Worm (Caenorhabditis elegans) whole organism, young adult: Measurements from ENCODE around the gene F59A1.18.

ENCODE experiments used
- B0019.2 ChIP-seq: fragments of 200-800 bp; sonication (Bioruptor generic); conservative IDR thresholded peaks from 2 replicates; pipeline ENCODE4 v1.3.6; 2022; ENCODE audit warnings: missing genetic modification reagents, missing genetic modification characterization, missing compliant biosample characterization
- B0035.1 ChIP-seq: sonication (generic microtip); optimal IDR thresholded peaks from 2 replicates; lab custom pipeline; 2016; ENCODE audit warnings: missing genetic modification characterization, mild to moderate bottlenecking, missing compliant biosample characterization, missing genotype, missing genetic modification reagents
- C06A6.2 ChIP-seq: fragments of 200-800 bp; sonication (Bioruptor generic); conservative IDR thresholded peaks from 2 replicates; pipeline ENCODE4 v1.3.6; 2022; ENCODE audit warnings: missing genetic modification characterization, missing compliant biosample characterization
- F23B12.7 ChIP-seq: sonication (generic microtip); optimal IDR thresholded peaks from 2 replicates; lab custom pipeline; 2017; ENCODE audit warnings: missing genetic modification characterization, mild to moderate bottlenecking, missing compliant biosample characterization, antibody characterized with exemption, moderate library complexity; ENCODE audit not compliant: insufficient read depth
- K12H6.12 ChIP-seq: fragments of 200-800 bp; sonication (Bioruptor generic); optimal IDR thresholded peaks from 2 replicates; lab custom pipeline; 2018; ENCODE audit warnings: mild to moderate bottlenecking, missing genetic modification characterization, missing compliant biosample characterization
- T07F8.4 ChIP-seq: sonication (generic microtip); optimal IDR thresholded peaks from 2 replicates; lab custom pipeline; 2016; ENCODE audit warnings: mild to moderate bottlenecking, missing genetic modification characterization, moderate library complexity, missing compliant biosample characterization
- T26A5.8 ChIP-seq: sonication (generic microtip); optimal IDR thresholded peaks from 2 replicates; lab custom pipeline; 2016; ENCODE audit warnings: missing genetic modification characterization, missing compliant biosample characterization
- Y95B8A.8 ChIP-seq: fragments of 200-800 bp; sonication (Bioruptor generic); IDR thresholded peaks from 2 replicates; pipeline ENCODE4 v1.3.6; 2022; ENCODE audit warnings: missing genetic modification reagents, missing genetic modification characterization, missing compliant biosample characterization
- ZK185.1 ChIP-seq: sonication (generic microtip); optimal IDR thresholded peaks from 2 replicates; lab custom pipeline; 2016; ENCODE audit warnings: mild to moderate bottlenecking, missing genetic modification characterization, missing compliant biosample characterization; ENCODE audit not compliant: poor library complexity, severe bottlenecking
- bed-2 ChIP-seq: fragments of 200-800 bp; sonication (Bioruptor generic); IDR thresholded peaks from 2 replicates; pipeline ENCODE4 v1.3.6; 2022; ENCODE audit warnings: missing genetic modification reagents, missing genetic modification characterization, missing compliant biosample characterization
- ceh-100 ChIP-seq: fragments of 200-800 bp; sonication (Bioruptor generic); IDR thresholded peaks from 2 replicates; pipeline ENCODE4 v1.3.6; 2022; ENCODE audit warnings: missing genetic modification reagents, missing genetic modification characterization, missing compliant biosample characterization
- chd-7 ChIP-seq: sonication (generic microtip); optimal IDR thresholded peaks from 2 replicates; lab custom pipeline; 2016; ENCODE audit warnings: mild to moderate bottlenecking, missing genetic modification characterization, moderate library complexity, missing compliant biosample characterization
- dpff-1 ChIP-seq: sonication (generic microtip); optimal IDR thresholded peaks from 2 replicates; lab custom pipeline; 2017; ENCODE audit warnings: mild to moderate bottlenecking, missing genetic modification characterization, missing compliant biosample characterization
- dpl-1 ChIP-seq: fragments of 150-350 bp; optimal IDR thresholded peaks from 2 replicates; lab custom pipeline; 2014; ENCODE audit warnings: missing biosample characterization, missing genetic modification reagents, missing genetic modification characterization
- egrh-3 ChIP-seq: fragments of 200-800 bp; sonication (Bioruptor generic); IDR thresholded peaks from 2 replicates; pipeline ENCODE4 v1.3.6; 2022; ENCODE audit warnings: missing genetic modification reagents, missing genetic modification characterization, missing compliant biosample characterization
- ekl-4 ChIP-seq: fragments of 200-800 bp; sonication (Bioruptor generic); IDR thresholded peaks from 2 replicates; pipeline ENCODE4 v1.3.6; 2022; ENCODE audit warnings: missing genetic modification reagents, missing genetic modification characterization, missing compliant biosample characterization
- ets-4 ChIP-seq: fragments of 200-800 bp; sonication (Bioruptor generic); optimal IDR thresholded peaks from 2 replicates; lab custom pipeline; 2018; ENCODE audit warnings: mild to moderate bottlenecking, missing genetic modification characterization, missing compliant biosample characterization
- gei-17 ChIP-seq: fragments of 200-800 bp; sonication (Bioruptor generic); optimal IDR thresholded peaks from 2 replicates; lab custom pipeline; 2018; ENCODE audit warnings: mild to moderate bottlenecking, missing genetic modification characterization, missing compliant biosample characterization
- hlh-12 ChIP-seq: sonication (generic microtip); optimal IDR thresholded peaks from 2 replicates; lab custom pipeline; 2016; ENCODE audit warnings: missing genetic modification characterization, missing compliant biosample characterization
- hmg-1.2 ChIP-seq: fragments of 200-800 bp; sonication (Bioruptor generic); IDR thresholded peaks from 2 replicates; pipeline ENCODE4 v1.3.6; 2022; ENCODE audit warnings: missing genetic modification reagents, missing genetic modification characterization, missing compliant biosample characterization
- hsf-1 ChIP-seq: fragments of 200-800 bp; sonication (Bioruptor generic); IDR thresholded peaks from 2 replicates; pipeline ENCODE4 v1.3.6; 2022; ENCODE audit warnings: missing genetic modification reagents, missing genetic modification characterization, missing compliant biosample characterization
- lag-1 ChIP-seq: fragments of 200-800 bp; sonication (Bioruptor generic); IDR thresholded peaks from 2 replicates; pipeline ENCODE4 v1.3.6; 2022; ENCODE audit warnings: missing genetic modification reagents, missing genetic modification characterization, missing compliant biosample characterization
- let-607 ChIP-seq, 2 experiments: fragments of 200-800 bp in 1 of 2; sonication (Bioruptor generic) in 1 of 2; sonication (generic microtip) in 1 of 2; optimal IDR thresholded peaks; 2 replicates each; lab custom pipeline; 2016 to 2018; ENCODE audit warnings: mild to moderate bottlenecking in 2 of 2, missing compliant biosample characterization in 2 of 2, missing genetic modification characterization in 2 of 2, moderate library complexity in 2 of 2, missing genotype in 1 of 2
- lin-26 ChIP-seq: fragments of 200-800 bp; sonication (Bioruptor generic); IDR thresholded peaks from 2 replicates; pipeline ENCODE4 v1.3.6; 2022; ENCODE audit warnings: missing genetic modification reagents, missing genetic modification characterization, missing compliant biosample characterization
- lin-35 ChIP-seq, 3 experiments: fragments of 150-350 bp in 2 of 3; sonication (generic microtip) in 1 of 3; optimal IDR thresholded peaks; 2 replicates each; lab custom pipeline; 2014 to 2018; ENCODE audit warnings: missing biosample characterization in 3 of 3, missing genetic modification characterization in 3 of 3, missing genetic modification reagents in 3 of 3
- lin-54 ChIP-seq: fragments of 200-800 bp; sonication (Bioruptor generic); optimal IDR thresholded peaks from 2 replicates; lab custom pipeline; 2018; ENCODE audit warnings: mild to moderate bottlenecking, missing genetic modification characterization, missing compliant biosample characterization
- madf-10 ChIP-seq: sonication (generic microtip); optimal IDR thresholded peaks from 2 replicates; lab custom pipeline; 2016; ENCODE audit warnings: mild to moderate bottlenecking, missing genetic modification characterization, missing compliant biosample characterization
- madf-6 ChIP-seq: fragments of 200-800 bp; sonication (Bioruptor generic); IDR thresholded peaks from 2 replicates; pipeline ENCODE4 v1.3.6; 2022; ENCODE audit warnings: missing genetic modification reagents, missing genetic modification characterization, missing compliant biosample characterization
- mcd-1 ChIP-seq: fragments of 200-800 bp; sonication (Bioruptor generic); IDR thresholded peaks from 2 replicates; pipeline ENCODE4 v1.3.6; 2022; ENCODE audit warnings: missing genetic modification reagents, missing genetic modification characterization, missing compliant biosample characterization
- nfyb-1 ChIP-seq: fragments of 200-800 bp; sonication (Bioruptor generic); IDR thresholded peaks from 2 replicates; pipeline ENCODE4 v1.3.6; 2022; ENCODE audit warnings: missing genetic modification reagents, missing genetic modification characterization, missing compliant biosample characterization
- nhr-90 ChIP-seq: sonication (generic microtip); optimal IDR thresholded peaks from 2 replicates; lab custom pipeline; 2016; ENCODE audit warnings: missing genotype, mild to moderate bottlenecking, missing genetic modification characterization, missing compliant biosample characterization
- rpc-1 ChIP-seq, 2 experiments: fragments of 150-350 bp in 1 of 2; sonication (generic microtip) in 1 of 2; optimal IDR thresholded peaks; 2 replicates each; lab custom pipeline; 2014 to 2018; ENCODE audit warnings: missing biosample characterization in 1 of 2, missing genetic modification characterization in 1 of 2, missing genetic modification reagents in 1 of 2, missing genotype in 1 of 2
- sea-2 ChIP-seq: fragments of 200-800 bp; sonication (Bioruptor generic); IDR thresholded peaks from 2 replicates; pipeline ENCODE4 v1.3.6; 2022; ENCODE audit warnings: missing genetic modification characterization, missing compliant biosample characterization
- snpc-1.3 ChIP-seq: sonication (generic microtip); optimal IDR thresholded peaks from 2 replicates; lab custom pipeline; 2017; ENCODE audit warnings: missing genetic modification characterization, mild to moderate bottlenecking, missing compliant biosample characterization, antibody characterized with exemption, moderate library complexity, missing genotype, missing genetic modification reagents; ENCODE audit not compliant: insufficient read depth
- snpc-3.4 ChIP-seq: sonication (generic microtip); optimal IDR thresholded peaks from 2 replicates; lab custom pipeline; 2017; ENCODE audit warnings: missing genetic modification characterization, mild to moderate bottlenecking, missing compliant biosample characterization, antibody characterized with exemption, moderate library complexity, missing genotype, missing genetic modification reagents
- zfh-2 ChIP-seq: fragments of 200-800 bp; sonication (Bioruptor generic); conservative IDR thresholded peaks from 2 replicates; pipeline ENCODE4 v1.3.6; 2022; ENCODE audit warnings: missing genetic modification reagents, missing genetic modification characterization, missing compliant biosample characterization
- ztf-3 ChIP-seq: fragments of 200-800 bp; sonication (Bioruptor generic); optimal IDR thresholded peaks from 2 replicates; lab custom pipeline; 2018; ENCODE audit warnings: mild to moderate bottlenecking, missing genetic modification characterization, missing compliant biosample characterization
- ztf-6 ChIP-seq: fragments of 200-800 bp; sonication (Bioruptor generic); IDR thresholded peaks from 2 replicates; pipeline ENCODE4 v1.3.6; 2022; ENCODE audit warnings: missing genetic modification reagents, missing genetic modification characterization, missing compliant biosample characterization

F59A1.18 gene

DNA sequence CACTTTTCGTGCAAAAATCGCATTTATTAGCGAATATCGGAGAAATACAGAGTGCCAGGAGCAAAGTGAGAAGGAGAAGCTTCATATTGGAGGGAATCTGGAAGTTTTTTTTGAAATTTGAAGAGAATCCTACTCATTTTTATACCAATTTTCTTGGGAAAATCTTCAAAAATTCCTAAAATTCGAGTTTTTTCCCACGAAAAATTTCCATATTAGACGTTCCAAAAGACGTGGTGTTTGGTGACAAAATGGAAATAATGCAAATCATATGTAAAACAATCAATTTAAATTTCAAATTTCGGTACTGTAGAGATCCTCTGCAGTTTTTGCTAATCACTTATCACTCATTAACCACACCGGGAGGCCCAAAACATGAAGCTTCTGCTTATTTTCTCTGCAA is 1.9 kb downstream of the F59A1.18 start, which contains the start of the genes F59A1.16 and F59A1.6:
Gene F59A1.16 (minus strand): TSS at position 101 of the 400 bp plus-strand sequence.
Gene F59A1.6 (plus strand): TSS at position 285 of the 400 bp plus-strand sequence.
- TF ChIP-seq K12H6.12 (tag; lab: Kevin White, UChicago) (no peak), snpc-3.4 (tag; lab: Kevin White, UChicago) (no peak), ekl-4 (no peak), C06A6.2 (GFP tag; lab: Robert Waterston, UW) (no peak), Y95B8A.8 (GFP tag; lab: Robert Waterston, UW) (no peak), T07F8.4 (tag; lab: Kevin White, UChicago) (no peak), dpl-1 (GFP tag; lab: Kevin White, UChicago) (no peak)

DNA sequence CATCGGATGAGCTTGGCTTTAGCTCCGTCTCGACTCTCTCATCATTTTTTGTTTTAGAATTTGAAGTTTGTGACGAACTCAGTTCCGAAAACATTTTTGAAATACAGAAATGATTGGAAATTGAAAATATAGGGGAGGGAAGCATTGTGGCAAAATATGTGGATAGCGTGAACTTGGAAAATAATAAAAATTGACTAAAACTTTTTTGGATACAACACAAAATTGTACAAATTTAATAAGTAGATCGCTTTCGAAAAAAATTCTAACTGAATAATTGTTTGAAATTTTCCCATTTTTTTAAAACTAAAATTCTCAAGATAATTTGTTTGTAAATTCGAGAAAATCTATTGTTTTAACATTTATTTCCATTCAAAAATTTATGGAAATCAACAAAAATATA is 3.0 kb downstream of the F59A1.18 start, which contains the start of gene F59A1.15:
Gene F59A1.15 (minus strand): TSS at position 101 of the 400 bp plus-strand sequence.
- TF ChIP-seq nhr-90 (tag; lab: Kevin White, UChicago) (no peak), chd-7 (tag; lab: Kevin White, UChicago) (no peak), bed-2 (GFP tag; lab: Robert Waterston, UW) (no peak)

DNA sequence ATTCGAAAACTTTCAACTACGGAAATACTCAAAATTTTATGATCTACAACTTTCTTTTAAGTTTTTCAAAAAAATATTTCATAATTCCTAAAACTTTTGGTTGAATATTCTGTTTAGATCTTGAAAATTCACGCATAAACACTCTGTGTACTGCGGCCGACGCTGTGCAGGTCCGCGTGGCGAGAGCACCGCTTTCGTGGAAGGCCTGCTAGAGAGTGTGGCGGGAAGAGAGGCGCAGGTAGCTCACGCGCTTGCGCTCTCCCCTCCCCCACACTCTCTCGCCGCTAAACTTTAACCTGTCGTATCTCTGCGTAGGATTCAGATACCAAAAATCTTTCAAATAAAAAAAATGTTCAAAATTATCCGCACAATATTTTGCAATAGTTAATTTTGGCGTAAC is 3.5 kb downstream of the F59A1.18 start:
- TF ChIP-seq B0035.1 (tag; lab: Kevin White, UChicago) = no peak
- peak; percentile 74 for TF ChIP-seq zfh-2 (GFP tag; lab: Robert Waterston, UW)
- TF ChIP-seq snpc-3.4 (tag; lab: Kevin White, UChicago) = no peak
- TF ChIP-seq T26A5.8 (tag; lab: Kevin White, UChicago) = no peak
- no peak for TF ChIP-seq gei-17
- TF ChIP-seq ets-4 = no peak
- peak; percentile 59; the same call in 1 of the 2 replicates for TF ChIP-seq egrh-3 (GFP tag; lab: Robert Waterston, UW)
- TF ChIP-seq hlh-12 (tag; lab: Kevin White, UChicago) = no peak

DNA sequence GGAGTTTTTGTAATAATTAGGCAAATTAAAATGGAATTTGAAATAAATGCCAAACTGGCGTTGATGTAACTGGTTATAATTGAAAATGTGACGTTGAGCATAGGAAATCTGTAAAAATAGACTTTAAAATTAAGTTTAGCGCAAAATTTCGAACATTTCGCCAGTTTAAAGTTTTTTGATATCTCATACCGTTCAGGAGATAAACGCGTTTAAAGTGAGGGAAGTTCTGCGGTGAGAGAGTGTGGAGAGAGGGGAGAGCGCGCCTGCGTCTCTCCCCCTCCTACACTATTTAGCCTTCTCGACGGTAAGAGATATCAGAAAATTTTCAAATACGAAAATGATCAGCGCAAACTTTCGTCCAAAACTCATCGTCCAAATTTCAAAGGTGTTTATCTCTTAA is 10.2 kb downstream of the F59A1.18 start, which contains the start of gene str-92:
Gene str-92 (minus strand): TSS at position 101 of the 400 bp plus-strand sequence.
- TF ChIP-seq Y95B8A.8 (GFP tag; lab: Robert Waterston, UW) (no peak), sea-2 (GFP tag; lab: Robert Waterston, UW) (no peak), snpc-1.3 (tag; lab: Kevin White, UChicago) (no peak), C06A6.2 (GFP tag; lab: Robert Waterston, UW) (no peak), lin-35 (GFP tag; optimal IDR thresholded peaks at IDR 0.05; lab: Kevin White, UChicago) (no peak), nfyb-1 (GFP tag; lab: Robert Waterston, UW) (no peak)

DNA sequence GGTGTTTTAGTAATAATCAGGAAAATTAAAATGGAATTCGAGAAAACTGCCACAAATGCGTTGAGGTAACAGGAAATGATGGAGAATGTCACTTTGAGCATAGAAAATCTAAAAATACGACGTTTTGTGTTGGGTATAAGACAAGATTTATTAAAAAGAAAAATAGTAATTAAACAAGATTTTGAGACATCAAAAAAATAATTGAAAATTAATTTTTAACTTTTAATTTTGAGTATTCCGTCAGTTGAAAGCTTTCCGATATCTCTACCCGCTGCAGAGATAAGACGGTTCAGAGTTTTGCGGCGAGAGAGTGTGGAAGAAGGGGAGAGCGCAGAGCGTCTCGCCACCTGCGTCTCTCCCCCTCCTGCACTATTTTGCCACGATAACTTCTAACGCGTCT is 13.4 kb downstream of the F59A1.18 start, which contains the start of gene str-93:
Gene str-93 (minus strand): TSS at position 101 of the 400 bp plus-strand sequence.
- TF ChIP-seq lag-1 (GFP tag; lab: Robert Waterston, UW) = no peak
- TF ChIP-seq hmg-1.2 (GFP tag; lab: Robert Waterston, UW) = peak; percentile 57

DNA sequence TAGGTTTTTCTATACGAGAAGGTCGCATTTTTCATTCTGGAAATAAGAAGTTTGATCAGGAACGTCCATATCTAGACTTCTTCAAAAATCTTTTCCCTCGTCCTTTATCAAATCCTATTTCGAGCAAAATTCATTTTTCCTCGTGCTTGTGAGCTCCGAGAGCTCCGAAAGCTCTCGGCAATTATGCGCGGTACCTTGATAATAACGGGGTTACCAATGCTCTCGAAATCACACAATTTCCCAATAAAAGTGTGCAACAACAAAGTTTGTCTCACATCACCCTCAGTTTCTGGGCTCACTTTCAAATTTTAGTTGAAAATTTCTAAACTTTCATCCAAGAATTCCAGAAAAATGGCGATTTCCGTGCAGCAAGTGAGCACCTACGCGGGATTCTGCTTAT is 18.2 kb downstream of the F59A1.18 start, which contains the start of gene str-89:
Gene str-89 (plus strand): TSS at position 301 of the 400 bp plus-strand sequence.
- TF ChIP-seq rpc-1 (optimal IDR thresholded peaks at IDR 0.05; lab: Kevin White, UChicago) (no peak), rpc-1 (tag; optimal IDR thresholded peaks at IDR 0.05; lab: Kevin White, UChicago) (no peak), ZK185.1 (tag; lab: Kevin White, UChicago) (no peak), ztf-3 (GFP tag; lab: Kevin White, UChicago) (no peak), madf-10 (tag; lab: Kevin White, UChicago) (no peak), gei-17 (no peak), mcd-1 (no peak), madf-6 (GFP tag; lab: Robert Waterston, UW) (no peak), ztf-6 (no peak), lin-26 (GFP tag; lab: Robert Waterston, UW) (no peak), lin-54 (GFP tag; lab: Kevin White, UChicago) (no peak), ceh-100 (GFP tag; lab: Robert Waterston, UW) (no peak), F23B12.7 (tag; lab: Kevin White, UChicago) (no peak), dpl-1 (GFP tag; lab: Kevin White, UChicago) (no peak), B0019.2 (GFP tag; lab: Robert Waterston, UW) (no peak), hsf-1 (GFP tag; lab: Robert Waterston, UW) (no peak), dpff-1 (tag; lab: Kevin White, UChicago) (no peak), let-607 (tag; optimal IDR thresholded peaks at IDR 0.05; lab: Kevin White, UChicago) (no peak)
- TF ChIP-seq, all 124 proteins: peak for 0
